Fruit fly (Drosophila melanogaster): ENCODE data around the gene NSD.

Gene NSD

DNA sequence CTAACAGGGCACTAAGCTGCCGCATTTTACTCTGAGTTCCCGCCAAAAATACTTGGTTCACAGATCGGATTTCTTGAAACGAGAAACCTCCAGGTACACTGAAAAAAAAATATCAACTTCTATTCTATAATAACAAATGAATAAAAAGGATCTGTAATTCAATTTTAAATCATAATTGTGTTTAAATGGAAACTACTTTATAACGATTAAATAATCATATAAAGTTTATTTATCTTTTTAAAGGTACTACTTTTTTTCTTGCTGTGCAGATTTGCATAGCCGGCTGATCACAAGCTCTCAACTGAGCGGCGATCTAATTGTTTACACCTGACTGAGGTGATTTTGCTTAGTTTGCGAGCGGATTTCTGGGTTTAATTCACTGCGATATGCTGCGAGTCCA, 49.7 kb upstream of the NSD start (continued):
- TF ChIP-seq wdn (GFP tag; IDR thresholded peaks at IDR 0.05) (peak; percentile 82), ERR (GFP tag; optimal IDR thresholded peaks at IDR 0.05) (no peak), CG11723 (GFP tag; optimal IDR thresholded peaks at IDR 0.05) (no peak), CrebB (tag; optimal IDR thresholded peaks at IDR 0.05) (peak; percentile 5), Hmr (GFP tag; optimal IDR thresholded peaks at IDR 0.05) (peak; percentile 69), trem (tag; optimal IDR thresholded peaks at IDR 0.05) (peak; percentile 39), sqz (GFP tag; optimal IDR thresholded peaks at IDR 0.05) (peak; percentile 20), Chrac-16 (GFP tag; optimal IDR thresholded peaks at IDR 0.05) (peak; percentile 53), sd (tag; optimal IDR thresholded peaks at IDR 0.05) (no peak), CG33213 (GFP tag; optimal IDR thresholded peaks at IDR 0.05) (no peak), NFAT (GFP tag; IDR thresholded peaks at IDR 0.05) (peak; percentile 30; the same call in 1 of the 2 replicates), CG11504 (tag; optimal IDR thresholded peaks at IDR 0.05) (peak; percentile 79), ash1 (GFP tag; optimal IDR thresholded peaks at IDR 0.05) (no peak), ftz-f1 (GFP tag; optimal IDR thresholded peaks at IDR 0.05) (no peak), Jarid2 (GFP tag; optimal IDR thresholded peaks at IDR 0.05) (no peak), Gug (GFP tag; IDR thresholded peaks at IDR 0.05) (no peak), scrt (GFP tag; optimal IDR thresholded peaks at IDR 0.05) (peak; percentile 36), CG42726 (GFP tag; IDR thresholded peaks at IDR 0.05; ENCODE audit: partially characterized antibody) (no peak), so (GFP tag; IDR thresholded peaks at IDR 0.05) (peak; percentile 69; the same call in 2 of the 3 replicates), sr (GFP tag; IDR thresholded peaks at IDR 0.05) (no peak), ranshi (GFP tag; IDR thresholded peaks at IDR 0.05) (peak; percentile 75), Ravus (GFP tag; IDR thresholded peaks at IDR 0.05) (peak; percentile 7; the same call in 1 of the 2 replicates), Mrtf (GFP tag; IDR thresholded peaks at IDR 0.05) (peak; percentile 35; the same call in 1 of the 3 replicates), Nf-YB (GFP tag; optimal IDR thresholded peaks at IDR 0.05) (peak; percentile 58), gsb-n (tag; optimal IDR thresholded peaks at IDR 0.05) (peak; percentile 35), CG5245 (GFP tag; optimal IDR thresholded peaks at IDR 0.05) (no peak), Kr (GFP tag; optimal IDR thresholded peaks at IDR 0.05) (no peak), CG9876 (GFP tag; optimal IDR thresholded peaks at IDR 0.05) (no peak), exex (tag; optimal IDR thresholded peaks at IDR 0.05) (no peak), maf-S (GFP tag; optimal IDR thresholded peaks at IDR 0.05) (no peak), pb (GFP tag; optimal IDR thresholded peaks at IDR 0.05) (no peak), CHES-1-like (GFP tag; optimal IDR thresholded peaks at IDR 0.05) (no peak), tio (GFP tag; optimal IDR thresholded peaks at IDR 0.05) (peak; percentile 75), cas (GFP tag; IDR thresholded peaks at IDR 0.05) (peak; percentile 67), aop (GFP tag; IDR thresholded peaks at IDR 0.05) (no peak), Hmx (GFP tag; optimal IDR thresholded peaks at IDR 0.05) (no peak), CG7372 (GFP tag; IDR thresholded peaks at IDR 0.05) (peak; percentile 48), CoRest (tag; optimal IDR thresholded peaks at IDR 0.05) (peak; percentile 84), CG1792 (GFP tag; optimal IDR thresholded peaks at IDR 0.05) (no peak), H15 (GFP tag; IDR thresholded peaks at IDR 0.05) (peak; percentile 46; the same call in 1 of the 3 replicates), nerfin-2 (GFP tag; IDR thresholded peaks at IDR 0.05; ENCODE audit: partially characterized antibody) (no peak), Lhr (GFP tag; optimal IDR thresholded peaks at IDR 0.05) (no peak), Poxn (GFP tag; IDR thresholded peaks at IDR 0.05) (peak; percentile 53; the same call in 1 of the 2 replicates), Usf (GFP tag; optimal IDR thresholded peaks at IDR 0.05) (no peak), CG3281 (GFP tag; optimal IDR thresholded peaks at IDR 0.05) (peak; percentile 79), nerfin-1 (tag; optimal IDR thresholded peaks at IDR 0.05) (peak; percentile 10), ara (GFP tag; IDR thresholded peaks at IDR 0.05) (peak; percentile 32; the same call in 1 of the 2 replicates), her (GFP tag; optimal IDR thresholded peaks at IDR 0.05) (no peak), disco-r (GFP tag; optimal IDR thresholded peaks at IDR 0.05) (no peak), dysf (GFP tag; IDR thresholded peaks at IDR 0.05) (peak; percentile 81; the same call in 2 of the 3 replicates), CG4328 (GFP tag; optimal IDR thresholded peaks at IDR 0.05) (no peak), CG17802 (tag; optimal IDR thresholded peaks at IDR 0.05) (no peak)
